Worm (Caenorhabditis elegans) whole organism, late embryonic: ENCODE measurements around the gene chil-6.

ENCODE experiments used
- C38D4.7 ChIP-seq: fragments of 200-800 bp; sonication (Bioruptor generic); optimal IDR thresholded peaks from 2 replicates; lab custom pipeline; 2018; ENCODE audit warnings: mild to moderate bottlenecking, missing genetic modification characterization, moderate library complexity, missing compliant biosample characterization
- K09A11.1 ChIP-seq: sonication (generic microtip); optimal IDR thresholded peaks from 2 replicates; lab custom pipeline; 2017; ENCODE audit warnings: antibody characterized with exemption, mild to moderate bottlenecking, missing genetic modification characterization, missing compliant biosample characterization; ENCODE audit not compliant: insufficient read depth
- T23F11.4 ChIP-seq: fragments of 200-800 bp; sonication (Bioruptor generic); optimal IDR thresholded peaks from 2 replicates; lab custom pipeline; 2018; ENCODE audit warnings: mild to moderate bottlenecking, missing genetic modification characterization, missing compliant biosample characterization
- ceh-14 ChIP-seq: sonication (generic microtip); optimal IDR thresholded peaks from 2 replicates; lab custom pipeline; 2016; ENCODE audit warnings: missing genotype, missing genetic modification characterization, missing compliant biosample characterization
- ceh-19 ChIP-seq: fragments of 200-800 bp; sonication (Bioruptor generic); optimal IDR thresholded peaks from 2 replicates; lab custom pipeline; 2018; ENCODE audit warnings: mild to moderate bottlenecking, missing genetic modification characterization, missing compliant biosample characterization
- ceh-2 ChIP-seq: sonication (generic microtip); optimal IDR thresholded peaks from 2 replicates; lab custom pipeline; 2016; ENCODE audit warnings: missing genotype, missing genetic modification characterization, missing compliant biosample characterization
- ceh-22 ChIP-seq: sonication (generic microtip); optimal IDR thresholded peaks from 2 replicates; lab custom pipeline; 2017; ENCODE audit warnings: missing biosample characterization, missing genetic modification characterization
- ceh-24 ChIP-seq: sonication (generic microtip); optimal IDR thresholded peaks from 2 replicates; lab custom pipeline; 2016; ENCODE audit warnings: mild to moderate bottlenecking, missing genetic modification characterization, missing compliant biosample characterization
- ceh-30 ChIP-seq: fragments of 150-350 bp; optimal IDR thresholded peaks from 2 replicates; lab custom pipeline; 2014; ENCODE audit warnings: missing biosample characterization, missing genetic modification characterization
- ceh-34 ChIP-seq: sonication (generic microtip); optimal IDR thresholded peaks from 2 replicates; lab custom pipeline; 2016; ENCODE audit warnings: mild to moderate bottlenecking, missing genetic modification characterization, missing compliant biosample characterization
- dmd-4 ChIP-seq: sonication (generic microtip); optimal IDR thresholded peaks from 2 replicates; lab custom pipeline; 2016; ENCODE audit warnings: borderline replicate concordance, missing genetic modification characterization, missing compliant biosample characterization
- dve-1 ChIP-seq: sonication (generic microtip); optimal IDR thresholded peaks from 2 replicates; lab custom pipeline; 2017; ENCODE audit warnings: antibody characterized with exemption, mild to moderate bottlenecking, missing genetic modification characterization, missing compliant biosample characterization
- elt-4 ChIP-seq: sonication (generic microtip); optimal IDR thresholded peaks from 2 replicates; lab custom pipeline; 2016; ENCODE audit warnings: missing genetic modification characterization, missing compliant biosample characterization
- ets-4 ChIP-seq: sonication (generic microtip); optimal IDR thresholded peaks from 2 replicates; lab custom pipeline; 2016; ENCODE audit warnings: missing genetic modification characterization, missing compliant biosample characterization
- fkh-6 ChIP-seq: sonication (generic microtip); optimal IDR thresholded peaks from 2 replicates; lab custom pipeline; 2016; ENCODE audit warnings: missing genetic modification characterization, missing compliant biosample characterization
- hlh-13 ChIP-seq: fragments of 200-800 bp; sonication (Bioruptor generic); optimal IDR thresholded peaks from 2 replicates; lab custom pipeline; 2018; ENCODE audit warnings: mild to moderate bottlenecking, missing genetic modification characterization, missing compliant biosample characterization
- hlh-6 ChIP-seq: sonication (generic microtip); optimal IDR thresholded peaks from 2 replicates; lab custom pipeline; 2016; ENCODE audit warnings: missing genotype, missing genetic modification characterization, missing compliant biosample characterization
- hlh-8 ChIP-seq: sonication (generic microtip); optimal IDR thresholded peaks from 2 replicates; lab custom pipeline; 2016; ENCODE audit warnings: missing genotype, missing genetic modification characterization, missing compliant biosample characterization
- mec-3 ChIP-seq: sonication (generic microtip); optimal IDR thresholded peaks from 2 replicates; lab custom pipeline; 2016; ENCODE audit warnings: borderline replicate concordance, missing genetic modification characterization, missing compliant biosample characterization
- nfya-1 ChIP-seq: sonication (generic microtip); optimal IDR thresholded peaks from 2 replicates; lab custom pipeline; 2017; ENCODE audit warnings: missing genetic modification characterization, mild to moderate bottlenecking, missing compliant biosample characterization, antibody characterized with exemption, moderate library complexity
- nhr-11 ChIP-seq: fragments of 150-350 bp; optimal IDR thresholded peaks from 2 replicates; lab custom pipeline; 2014; ENCODE audit warnings: missing biosample characterization, missing genetic modification characterization
- nhr-232 ChIP-seq: sonication (generic microtip); optimal IDR thresholded peaks from 2 replicates; lab custom pipeline; 2016; ENCODE audit warnings: missing genetic modification characterization, missing compliant biosample characterization
- npax-4 ChIP-seq: sonication (generic microtip); optimal IDR thresholded peaks from 2 replicates; lab custom pipeline; 2016; ENCODE audit warnings: missing genetic modification characterization, missing compliant biosample characterization
- odd-2 ChIP-seq: sonication (generic microtip); optimal IDR thresholded peaks from 2 replicates; lab custom pipeline; 2017; ENCODE audit warnings: antibody characterized with exemption, mild to moderate bottlenecking, missing genetic modification characterization, missing compliant biosample characterization
- pag-3 ChIP-seq: sonication (generic microtip); optimal IDR thresholded peaks from 2 replicates; lab custom pipeline; 2016; ENCODE audit warnings: missing compliant biosample characterization, missing genetic modification characterization, borderline replicate concordance
- pha-2 ChIP-seq: sonication (generic microtip); optimal IDR thresholded peaks from 2 replicates; lab custom pipeline; 2017; ENCODE audit warnings: mild to moderate bottlenecking, missing genetic modification characterization, missing compliant biosample characterization
- rnt-1 ChIP-seq: sonication (generic microtip); optimal IDR thresholded peaks from 2 replicates; lab custom pipeline; 2016; ENCODE audit warnings: missing genetic modification characterization, missing compliant biosample characterization
- sox-2 ChIP-seq: fragments of 200-800 bp; sonication (Bioruptor generic); IDR thresholded peaks from 2 replicates; pipeline ENCODE4 v1.3.6; 2022; ENCODE audit warnings: missing genetic modification reagents, missing genetic modification characterization, missing compliant biosample characterization
- syd-9 ChIP-seq: sonication (generic microtip); optimal IDR thresholded peaks from 2 replicates; lab custom pipeline; 2016; ENCODE audit warnings: mild to moderate bottlenecking, missing genetic modification characterization, moderate library complexity, missing compliant biosample characterization
- unc-3 ChIP-seq, 2 experiments: fragments of 200-800 bp in 1 of 2; sonication (Bioruptor generic) in 1 of 2; sonication (generic microtip) in 1 of 2; conservative IDR thresholded peaks in 1 of 2; optimal IDR thresholded peaks in 1 of 2; 2 replicates each; pipeline versions ENCODE4 v1.3.6 to Lab custom; 2016 to 2022; ENCODE audit warnings: missing compliant biosample characterization in 2 of 2, missing genetic modification characterization in 2 of 2, missing genetic modification reagents in 1 of 2
- unc-42 ChIP-seq: sonication (generic microtip); optimal IDR thresholded peaks from 2 replicates; lab custom pipeline; 2016; ENCODE audit warnings: missing genotype, missing genetic modification characterization, missing compliant biosample characterization

Gene chil-6

ce11 chrII:9840313-9840712 lies 17.4 kb downstream of the chil-6 start, which contains the start of gene ZK938.11:
TSS of gene ZK938.11 (minus strand) at chrII:9840413.
- TF ChIP-seq fkh-6 (tag; lab: Kevin White, UChicago) (no peak), ceh-2 (no peak), ceh-34 (no peak), rnt-1 (tag; lab: Kevin White, UChicago) (no peak), hlh-8 (tag; lab: Kevin White, UChicago) (no peak), sox-2 (GFP tag; lab: Robert Waterston, UW) (no peak), ceh-22 (tag; lab: Kevin White, UChicago) (no peak)

ce11 chrII:9838260-9838935 lies 19.3 kb downstream of the chil-6 start, which contains the start of gene arrd-4:
TSS of gene arrd-4 (minus strand) at chrII:9838310.
- TF ChIP-seq mec-3 (tag; lab: Kevin White, UChicago) (no peak), unc-42 (tag; lab: Kevin White, UChicago) (peak; percentile 91), ceh-14 (peak; percentile 40), nfya-1 (peak; percentile 9)
- TF ChIP-seq, all 69 proteins: peak for 3

ce11 chrII:9835958-9836357 lies 21.7 kb downstream of the chil-6 start:
- TF ChIP-seq nfya-1 (no peak), hlh-6 (no peak), nhr-11 (tag; lab: Kevin White, UChicago) (no peak)

- no peak for TF ChIP-seq rnt-1 (tag; lab: Kevin White, UChicago)
- no peak for TF ChIP-seq nhr-232 (tag; lab: Kevin White, UChicago)
- TF ChIP-seq fkh-6 (tag; lab: Kevin White, UChicago): no peak
- TF ChIP-seq ceh-19 (GFP tag; lab: Kevin White, UChicago): no peak
- TF ChIP-seq npax-4 (tag; lab: Kevin White, UChicago): no peak
- no peak for TF ChIP-seq ets-4
- no peak for TF ChIP-seq C38D4.7 (GFP tag; lab: Kevin White, UChicago)
- no peak for TF ChIP-seq ceh-30 (tag; lab: Kevin White, UChicago)
- no peak for TF ChIP-seq syd-9 (tag; lab: Kevin White, UChicago)
- TF ChIP-seq odd-2: no peak
- no peak for TF ChIP-seq T23F11.4 (GFP tag; lab: Kevin White, UChicago)
Observed at ce11 chrII:9834921-9835320, 22.8 kb downstream of the chil-6 start, which contains the start of gene arrd-5. TSS of gene arrd-5 (plus strand) at chrII:9835221.

- TF ChIP-seq ceh-19 (GFP tag; lab: Kevin White, UChicago) (no peak), nhr-11 (tag; lab: Kevin White, UChicago) (peak; percentile 21), pha-2 (tag; lab: Kevin White, UChicago) (no peak), hlh-13 (GFP tag; lab: Kevin White, UChicago) (no peak)
Observed at ce11 chrII:9833855-9834254, 23.8 kb downstream of the chil-6 start, which contains the start of gene ZK938.3. TSS of gene ZK938.3 (minus strand) at chrII:9833955.

- TF ChIP-seq ceh-24: no peak
- TF ChIP-seq syd-9 (tag; lab: Kevin White, UChicago): no peak
- TF ChIP-seq K09A11.1 (tag; lab: Kevin White, UChicago): no peak
- no peak for TF ChIP-seq dmd-4
- TF ChIP-seq sox-2 (GFP tag; lab: Robert Waterston, UW): no peak
- no peak for TF ChIP-seq nfya-1
- no peak for TF ChIP-seq hlh-6
- TF ChIP-seq elt-4 (tag; lab: Kevin White, UChicago): no peak
- TF ChIP-seq dve-1 (tag; lab: Kevin White, UChicago): no peak
- no peak for TF ChIP-seq ceh-22 (tag; lab: Kevin White, UChicago)
- no peak for TF ChIP-seq ceh-14
- TF ChIP-seq pag-3 (tag; lab: Kevin White, UChicago): no peak
- TF ChIP-seq unc-3 (GFP tag; conservative IDR thresholded peaks at IDR 0.05; lab: Robert Waterston, UW): no peak
- no peak for TF ChIP-seq unc-3 (tag; optimal IDR thresholded peaks at IDR 0.05; lab: Kevin White, UChicago)
Observed at ce11 chrII:9831033-9831432, 26.7 kb downstream of the chil-6 start, which contains the start of gene ZK938.12. TSS of gene ZK938.12 (plus strand) at chrII:9831333.
